Fruit fly (Drosophila melanogaster): ENCODE results near the gene Prp16.

Prp16 gene

dm6 chrX:14208426-14209208 lies 7.5 kb downstream of the Prp16 start:
- no peak for TF ChIP-seq CTCF (optimal IDR thresholded peaks at IDR 0.05)
- no peak for TF ChIP-seq CG8478 (optimal IDR thresholded peaks at IDR 0.05)

- TF ChIP-seq CTCF (optimal IDR thresholded peaks at IDR 0.05) (no peak), CG8478 (optimal IDR thresholded peaks at IDR 0.05) (no peak)
Observed at dm6 chrX:14209209-14209781, 8.1 kb downstream of the Prp16 start.

- TF ChIP-seq CG8478 (optimal IDR thresholded peaks at IDR 0.05) (no peak), CTCF (optimal IDR thresholded peaks at IDR 0.05) (no peak)
Observed at dm6 chrX:14211250-14211944, 10.2 kb downstream of the Prp16 start.

dm6 chrX:14212147-14212792 lies 11.1 kb downstream of the Prp16 start:
- TF ChIP-seq CTCF (optimal IDR thresholded peaks at IDR 0.05) = no peak
- no peak for TF ChIP-seq CG8478 (optimal IDR thresholded peaks at IDR 0.05)

dm6 chrX:14213509-14214154 lies 12.5 kb downstream of the Prp16 start:
- TF ChIP-seq CTCF (optimal IDR thresholded peaks at IDR 0.05) (no peak), CG8478 (optimal IDR thresholded peaks at IDR 0.05) (no peak)

dm6 chrX:14214505-14215449 lies 13.6 kb downstream of the Prp16 start:
- TF ChIP-seq CG8478 (optimal IDR thresholded peaks at IDR 0.05) (no peak), CTCF (optimal IDR thresholded peaks at IDR 0.05) (no peak)

- TF ChIP-seq CG8478 (optimal IDR thresholded peaks at IDR 0.05) (no peak), CTCF (optimal IDR thresholded peaks at IDR 0.05) (no peak)
Observed at dm6 chrX:14215834-14216233, 14.7 kb downstream of the Prp16 start.

- TF ChIP-seq CG8478 (optimal IDR thresholded peaks at IDR 0.05) (no peak), CTCF (optimal IDR thresholded peaks at IDR 0.05) (no peak)
Observed at dm6 chrX:14216844-14217243, 15.7 kb downstream of the Prp16 start.

dm6 chrX:14218045-14218483 lies 16.9 kb downstream of the Prp16 start:
- TF ChIP-seq CG8478 (optimal IDR thresholded peaks at IDR 0.05) (no peak), CTCF (optimal IDR thresholded peaks at IDR 0.05) (no peak)

- no peak for TF ChIP-seq CG8478 (optimal IDR thresholded peaks at IDR 0.05)
- no peak for TF ChIP-seq CTCF (optimal IDR thresholded peaks at IDR 0.05)
Observed at dm6 chrX:14221182-14221581, 20.0 kb downstream of the Prp16 start.

dm6 chrX:14221995-14222394 lies 20.8 kb downstream of the Prp16 start:
- TF ChIP-seq CG8478 (optimal IDR thresholded peaks at IDR 0.05) (no peak), CTCF (optimal IDR thresholded peaks at IDR 0.05) (no peak)

dm6 chrX:14225665-14226064 lies 24.5 kb downstream of the Prp16 start, which contains the start of gene CG11674:
Gene CG11674 (minus strand): TSS chrX:14225879.
- no peak for TF ChIP-seq CTCF (optimal IDR thresholded peaks at IDR 0.05)
- no peak for TF ChIP-seq CG8478 (optimal IDR thresholded peaks at IDR 0.05)

dm6 chrX:14226093-14226492 lies 24.9 kb downstream of the Prp16 start, which contains the start of gene mRpL38:
Gene mRpL38 (plus strand): TSS chrX:14226289.
- TF ChIP-seq CG8478 (optimal IDR thresholded peaks at IDR 0.05) (no peak), CTCF (optimal IDR thresholded peaks at IDR 0.05) (no peak)

- TF ChIP-seq CTCF (optimal IDR thresholded peaks at IDR 0.05) (no peak), CG8478 (optimal IDR thresholded peaks at IDR 0.05) (no peak)
Observed at dm6 chrX:14227043-14227442, 25.9 kb downstream of the Prp16 start.

Data from S2 (cell line).